Worm (Caenorhabditis elegans): Measurements from ENCODE around the gene F56D6.11.
"Not testable (repeated sequence)": the region's sequence is repeated elsewhere in the genome, so short reads cannot be mapped to it uniquely, and the experiment has no call there.

F56D6.11 gene

ce11 chrIV:3919506-3919905 is 13.2 kb upstream of the F56D6.11 start, which contains the start of gene srz-19:
Gene srz-19, plus strand, starts transcription at chrIV:3919806.
- TF ChIP-seq hmbx-1 (tag; optimal IDR thresholded peaks at IDR 0.05) (no peak), B0310.2 (tag; optimal IDR thresholded peaks at IDR 0.05) (no peak), sea-1 (GFP tag; conservative IDR thresholded peaks at IDR 0.05) (no peak), aly-1 (tag; optimal IDR thresholded peaks at IDR 0.05) (no peak), ets-7 (tag; optimal IDR thresholded peaks at IDR 0.05) (no peak), tbx-11 (GFP tag; IDR thresholded peaks at IDR 0.05) (no peak)

DNA sequence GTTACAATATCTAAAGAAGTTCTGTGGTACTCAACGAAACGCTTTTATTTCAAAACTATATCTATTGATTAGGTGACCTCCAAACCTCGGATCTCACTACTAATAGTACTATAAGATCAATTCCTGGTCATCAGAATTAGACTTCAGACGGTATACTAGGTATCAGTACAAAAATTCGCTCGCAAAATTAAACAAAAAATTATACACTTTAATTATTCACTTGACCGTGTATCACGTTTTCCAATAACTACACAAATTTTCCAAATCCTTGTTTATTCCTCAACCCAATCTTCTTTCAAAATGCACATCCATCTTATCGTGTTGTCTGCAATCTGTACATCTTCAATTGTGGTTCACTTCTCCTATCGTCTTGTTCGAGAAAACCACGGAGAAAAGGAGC is 11.9 kb upstream of the F56D6.11 start, which contains the start of gene F56D6.23:
F56D6.23 (plus strand) TSS at position 301 of the 400 bp plus-strand sequence.
- TF ChIP-seq hmbx-1 (tag; optimal IDR thresholded peaks at IDR 0.05) (no peak), aly-1 (tag; optimal IDR thresholded peaks at IDR 0.05) (no peak), ceh-36 (tag; optimal IDR thresholded peaks at IDR 0.05) (no peak), ets-7 (tag; optimal IDR thresholded peaks at IDR 0.05) (no peak), scrt-1 (GFP tag; IDR thresholded peaks at IDR 0.05) (no peak), B0310.2 (tag; optimal IDR thresholded peaks at IDR 0.05) (no peak), sea-1 (GFP tag; conservative IDR thresholded peaks at IDR 0.05) (no peak), tbx-37 (GFP tag; conservative IDR thresholded peaks at IDR 0.05) (no peak), ceh-13 (GFP tag; optimal IDR thresholded peaks at IDR 0.05) (no peak), F13C5.2 (tag; optimal IDR thresholded peaks at IDR 0.05) (no peak), tbx-11 (GFP tag; IDR thresholded peaks at IDR 0.05) (no peak), flt-1 (GFP tag; IDR thresholded peaks at IDR 0.05) (no peak), hnd-1 (tag; optimal IDR thresholded peaks at IDR 0.05) (no peak), ama-1 (optimal IDR thresholded peaks at IDR 0.05) (no peak), tra-4 (tag; optimal IDR thresholded peaks at IDR 0.05) (no peak), pes-1 (GFP tag; IDR thresholded peaks at IDR 0.05) (no peak), hmg-4 (GFP tag; optimal IDR thresholded peaks at IDR 0.05) (no peak)

DNA sequence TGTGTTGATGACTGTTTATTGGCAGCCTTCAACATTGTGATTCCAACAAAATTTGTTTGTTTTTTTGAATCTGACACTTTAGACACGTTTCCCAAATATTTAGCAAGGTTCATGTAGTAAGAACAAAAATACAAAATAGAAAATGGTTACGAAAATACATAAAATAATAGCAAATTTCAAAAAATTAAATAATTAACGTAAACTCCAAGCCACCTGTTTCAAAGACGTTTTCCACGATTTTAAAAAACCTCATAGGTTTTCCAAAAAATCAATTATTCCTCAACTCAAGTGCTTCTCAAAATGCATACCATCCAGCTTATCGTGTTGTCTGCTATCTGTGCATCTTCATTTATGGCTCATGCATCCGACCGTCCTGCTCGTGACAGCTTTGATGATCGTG is 11.1 kb upstream of the F56D6.11 start, which contains the start of gene F56D6.14:
F56D6.14 (plus strand) TSS at position 301 of the 400 bp plus-strand sequence.
- no peak for TF ChIP-seq ama-1 (optimal IDR thresholded peaks at IDR 0.05)
- TF ChIP-seq ceh-36 (tag; optimal IDR thresholded peaks at IDR 0.05) = no peak
- no peak for TF ChIP-seq F13C5.2 (tag; optimal IDR thresholded peaks at IDR 0.05)
- no peak for TF ChIP-seq pes-1 (GFP tag; IDR thresholded peaks at IDR 0.05)
- no peak for TF ChIP-seq tbx-37 (GFP tag; conservative IDR thresholded peaks at IDR 0.05)
- TF ChIP-seq ceh-13 (GFP tag; optimal IDR thresholded peaks at IDR 0.05) = no peak
- no peak for TF ChIP-seq hnd-1 (tag; optimal IDR thresholded peaks at IDR 0.05)
- TF ChIP-seq tbx-11 (GFP tag; IDR thresholded peaks at IDR 0.05) = no peak
- TF ChIP-seq hmg-4 (GFP tag; optimal IDR thresholded peaks at IDR 0.05) = no peak
- TF ChIP-seq flt-1 (GFP tag; IDR thresholded peaks at IDR 0.05) = no peak
- TF ChIP-seq hmbx-1 (tag; optimal IDR thresholded peaks at IDR 0.05) = no peak

ce11 chrIV:3915296-3915695 is 9.0 kb upstream of the F56D6.11 start, which contains the start of gene srz-20:
Gene srz-20, plus strand, starts transcription at chrIV:3915596.
- TF ChIP-seq flt-1 (GFP tag; IDR thresholded peaks at IDR 0.05) (no peak), tbx-11 (GFP tag; IDR thresholded peaks at IDR 0.05) (no peak), ceh-36 (tag; optimal IDR thresholded peaks at IDR 0.05) (no peak), ets-7 (tag; optimal IDR thresholded peaks at IDR 0.05) (no peak), hmbx-1 (tag; optimal IDR thresholded peaks at IDR 0.05) (no peak), scrt-1 (GFP tag; IDR thresholded peaks at IDR 0.05) (no peak), sea-1 (GFP tag; conservative IDR thresholded peaks at IDR 0.05) (no peak), tbx-37 (GFP tag; conservative IDR thresholded peaks at IDR 0.05) (no peak), hmg-4 (GFP tag; optimal IDR thresholded peaks at IDR 0.05) (no peak), ceh-13 (GFP tag; optimal IDR thresholded peaks at IDR 0.05) (no peak), hnd-1 (tag; optimal IDR thresholded peaks at IDR 0.05) (no peak), pes-1 (GFP tag; IDR thresholded peaks at IDR 0.05) (no peak), tra-4 (tag; optimal IDR thresholded peaks at IDR 0.05) (no peak), F13C5.2 (tag; optimal IDR thresholded peaks at IDR 0.05) (no peak)

DNA sequence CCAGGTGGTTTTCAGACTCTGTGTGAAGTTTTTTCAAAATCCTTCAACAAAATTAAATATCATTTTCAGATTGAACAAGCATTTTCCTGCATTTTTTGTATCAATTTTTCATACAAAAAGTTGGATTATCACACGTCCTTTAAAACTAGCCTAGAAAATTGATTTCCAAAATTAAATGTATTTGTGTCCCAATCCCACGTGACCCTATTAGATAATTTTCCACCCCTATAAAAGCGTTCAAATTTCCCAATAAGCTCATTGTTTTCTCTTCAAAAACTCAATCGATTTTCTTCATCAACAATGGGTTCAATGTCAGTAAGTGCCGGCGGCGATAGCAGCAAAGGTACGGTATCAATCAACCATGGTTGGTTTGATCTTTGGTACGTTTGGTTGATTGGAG is 8.2 kb upstream of the F56D6.11 start, which contains the start of gene F56D6.19:
F56D6.19 (plus strand) TSS at position 301 of the 400 bp plus-strand sequence.
- TF ChIP-seq ceh-13 (GFP tag; optimal IDR thresholded peaks at IDR 0.05) (no peak), ets-7 (tag; optimal IDR thresholded peaks at IDR 0.05) (no peak), pes-1 (GFP tag; IDR thresholded peaks at IDR 0.05) (no peak), flt-1 (GFP tag; IDR thresholded peaks at IDR 0.05) (no peak), ama-1 (optimal IDR thresholded peaks at IDR 0.05) (no peak), hmbx-1 (tag; optimal IDR thresholded peaks at IDR 0.05) (no peak), hnd-1 (tag; optimal IDR thresholded peaks at IDR 0.05) (no peak), tbx-11 (GFP tag; IDR thresholded peaks at IDR 0.05) (no peak), scrt-1 (GFP tag; IDR thresholded peaks at IDR 0.05) (no peak), tra-4 (tag; optimal IDR thresholded peaks at IDR 0.05) (no peak), hmg-4 (GFP tag; optimal IDR thresholded peaks at IDR 0.05) (no peak), tbx-37 (GFP tag; conservative IDR thresholded peaks at IDR 0.05) (no peak)

- no peak for TF ChIP-seq pes-1 (GFP tag; IDR thresholded peaks at IDR 0.05)
- TF ChIP-seq scrt-1 (GFP tag; IDR thresholded peaks at IDR 0.05) = no peak
- no peak for TF ChIP-seq tbx-11 (GFP tag; IDR thresholded peaks at IDR 0.05)
- no peak for TF ChIP-seq flt-1 (GFP tag; IDR thresholded peaks at IDR 0.05)
These were observed 6.3 kb upstream of the F56D6.11 start, which contains the start of gene F56D6.20 for ce11 chrIV:3912598-3912997. Gene F56D6.20, plus strand, starts transcription at chrIV:3912898.

- TF ChIP-seq aly-1, ceh-36, hmbx-1 (tag; optimal IDR thresholded peaks at IDR 0.05): not testable (repeated sequence)
These were observed 5.6 kb upstream of the F56D6.11 start, which contains the start of gene F56D6.18 for ce11 chrIV:3911848-3912247. Gene F56D6.18, minus strand, starts transcription at chrIV:3911948.

ce11 chrIV:3909114-3909513 is 2.8 kb upstream of the F56D6.11 start, which contains the start of gene F56D6.13:
Gene F56D6.13, plus strand, starts transcription at chrIV:3909414.
- TF ChIP-seq B0310.2 (tag; optimal IDR thresholded peaks at IDR 0.05) = no peak
- TF ChIP-seq hmbx-1 (tag; optimal IDR thresholded peaks at IDR 0.05) = no peak
- no peak for TF ChIP-seq hmg-4 (GFP tag; optimal IDR thresholded peaks at IDR 0.05)
- no peak for TF ChIP-seq hnd-1 (tag; optimal IDR thresholded peaks at IDR 0.05)
- no peak for TF ChIP-seq F13C5.2 (tag; optimal IDR thresholded peaks at IDR 0.05)
- no peak for TF ChIP-seq flt-1 (GFP tag; IDR thresholded peaks at IDR 0.05)
- no peak for TF ChIP-seq scrt-1 (GFP tag; IDR thresholded peaks at IDR 0.05)
- TF ChIP-seq pes-1 (GFP tag; IDR thresholded peaks at IDR 0.05) = no peak
- no peak for TF ChIP-seq tbx-11 (GFP tag; IDR thresholded peaks at IDR 0.05)
- TF ChIP-seq tbx-37 (GFP tag; conservative IDR thresholded peaks at IDR 0.05) = no peak
- no peak for TF ChIP-seq aly-1 (tag; optimal IDR thresholded peaks at IDR 0.05)
- no peak for TF ChIP-seq ama-1 (optimal IDR thresholded peaks at IDR 0.05)
- no peak for TF ChIP-seq sea-1 (GFP tag; conservative IDR thresholded peaks at IDR 0.05)
- TF ChIP-seq ceh-13 (GFP tag; optimal IDR thresholded peaks at IDR 0.05) = no peak
- TF ChIP-seq ets-7 (tag; optimal IDR thresholded peaks at IDR 0.05) = no peak
- no peak for TF ChIP-seq ceh-36 (tag; optimal IDR thresholded peaks at IDR 0.05)
- no peak for TF ChIP-seq tra-4 (tag; optimal IDR thresholded peaks at IDR 0.05)

Measured in whole organism, early embryonic.